Fruit fly (Drosophila melanogaster): ENCODE measurements around the gene CG11267.
A peak's percentile ranks its signal among the peaks of the same experiment; 100 is the strongest.

Gene CG11267

DNA sequence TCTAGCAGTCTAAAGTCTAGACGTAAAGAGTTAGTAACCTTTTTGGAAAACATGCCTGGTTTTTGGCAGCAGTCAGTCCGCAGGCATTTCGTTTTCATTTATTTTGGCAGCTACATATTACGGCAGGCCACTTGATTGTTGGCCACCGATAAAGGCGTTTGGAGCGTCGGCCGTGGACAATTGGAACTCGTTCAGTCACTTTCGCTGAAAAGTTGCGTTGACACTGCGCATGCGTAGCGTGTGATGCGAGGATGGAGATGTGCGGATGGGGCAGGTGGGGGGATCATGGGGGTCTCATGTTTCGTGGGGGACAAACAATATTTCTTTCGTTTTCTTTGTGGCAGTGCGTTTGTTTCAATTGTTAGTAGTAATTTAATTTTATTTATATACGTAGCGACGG is 11.0 kb downstream of the CG11267 start:
- TF ChIP-seq Vsx2 (GFP tag; optimal IDR thresholded peaks at IDR 0.05; ENCODE audit: partially characterized antibody), result no peak
- no peak for TF ChIP-seq GATAd (GFP tag; optimal IDR thresholded peaks at IDR 0.05)
- TF ChIP-seq rgr (GFP tag; optimal IDR thresholded peaks at IDR 0.05), result no peak
- TF ChIP-seq CG32264 (GFP tag; optimal IDR thresholded peaks at IDR 0.05), result no peak
- TF ChIP-seq fru (GFP tag; optimal IDR thresholded peaks at IDR 0.05), result no peak
- TF ChIP-seq pan (optimal IDR thresholded peaks at IDR 0.05), result no peak
- no peak for TF ChIP-seq tai (GFP tag; optimal IDR thresholded peaks at IDR 0.05)
- TF ChIP-seq CG9705 (GFP tag; optimal IDR thresholded peaks at IDR 0.05), result no peak
- TF ChIP-seq woc (GFP tag; optimal IDR thresholded peaks at IDR 0.05), result no peak
- TF ChIP-seq usp (GFP tag; optimal IDR thresholded peaks at IDR 0.05), result no peak
- TF ChIP-seq Hnf4 (GFP tag; optimal IDR thresholded peaks at IDR 0.05), result no peak
- no peak for TF ChIP-seq Dif (GFP tag; optimal IDR thresholded peaks at IDR 0.05; ENCODE audit: partially characterized antibody)

DNA sequence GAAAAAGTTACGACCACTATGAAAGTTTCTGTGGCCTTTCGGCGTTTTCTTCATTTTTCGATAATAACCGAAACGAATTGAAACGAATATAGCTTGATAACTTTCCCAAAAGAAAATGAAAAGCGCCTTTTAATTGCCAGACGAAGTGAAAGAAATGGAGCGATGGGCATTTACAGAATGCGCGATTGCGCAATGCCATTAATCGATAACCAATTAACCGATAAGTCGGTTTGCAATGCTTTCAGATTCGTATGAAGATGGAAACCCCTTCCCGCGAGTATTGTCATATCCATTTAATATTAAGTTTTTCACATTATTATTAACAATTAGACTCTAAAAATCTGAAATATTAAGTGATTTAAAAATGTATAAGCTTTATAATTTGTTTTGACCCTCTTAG is 11.5 kb downstream of the CG11267 start:
- TF ChIP-seq dmrt93B (GFP tag; optimal IDR thresholded peaks at IDR 0.05) (no peak), fru (GFP tag; optimal IDR thresholded peaks at IDR 0.05) (no peak), jim (GFP tag; optimal IDR thresholded peaks at IDR 0.05) (no peak), GATAd (GFP tag; optimal IDR thresholded peaks at IDR 0.05) (no peak), OdsH (GFP tag; optimal IDR thresholded peaks at IDR 0.05) (no peak)

DNA sequence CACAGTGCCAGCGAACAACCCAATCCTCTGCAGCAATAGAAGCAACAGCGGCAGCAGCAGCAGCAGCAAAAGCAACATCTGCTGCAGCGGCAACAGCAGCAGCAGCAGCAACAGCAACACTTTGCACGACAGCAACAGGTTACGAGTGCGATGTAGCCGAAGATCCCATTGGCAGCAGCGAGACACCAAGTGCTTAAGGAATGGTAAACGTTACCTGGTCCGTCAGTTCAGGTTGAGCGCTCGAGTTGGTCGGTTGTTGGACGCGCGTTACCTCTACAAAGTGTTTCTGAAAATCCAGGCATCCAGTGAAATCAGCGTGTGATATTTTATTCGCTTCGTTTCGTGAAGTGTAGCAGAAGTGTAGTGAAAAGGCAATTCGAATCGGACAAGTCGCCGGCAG is 12.9 kb downstream of the CG11267 start, which contains the start of gene CG17672:
Gene CG17672, plus strand, starts transcription at position 223 of the 400 bp plus-strand sequence.
- no peak for TF ChIP-seq ey (GFP tag; optimal IDR thresholded peaks at IDR 0.05)
- no peak for TF ChIP-seq dmrt93B (GFP tag; optimal IDR thresholded peaks at IDR 0.05)
- peak; percentile 77 for TF ChIP-seq Dfd (GFP tag; optimal IDR thresholded peaks at IDR 0.05)
- TF ChIP-seq Vsx2 (GFP tag; optimal IDR thresholded peaks at IDR 0.05; ENCODE audit: partially characterized antibody), result peak; percentile 38
- peak; percentile 17 for TF ChIP-seq Sp1 (GFP tag; optimal IDR thresholded peaks at IDR 0.05)
- no peak for TF ChIP-seq sv (GFP tag; optimal IDR thresholded peaks at IDR 0.05)
- TF ChIP-seq h (GFP tag; optimal IDR thresholded peaks at IDR 0.05), result peak; percentile 18
- peak; percentile 27 for TF ChIP-seq psq (GFP tag; optimal IDR thresholded peaks at IDR 0.05)
- peak; percentile 9 for TF ChIP-seq Hr83 (GFP tag; optimal IDR thresholded peaks at IDR 0.05; ENCODE audit: poor library complexity, severe bottlenecking)
- TF ChIP-seq dl (GFP tag; optimal IDR thresholded peaks at IDR 0.05; ENCODE audit: insufficient read depth in 1 of 2, partially characterized antibody in 2 of 2), result peak in 1 of 2 experiments; percentile 6
- peak; percentile 12 for TF ChIP-seq rgr (GFP tag; optimal IDR thresholded peaks at IDR 0.05)
- peak; percentile 24 for TF ChIP-seq Rel (GFP tag; optimal IDR thresholded peaks at IDR 0.05)
- TF ChIP-seq Rel (tag; optimal IDR thresholded peaks at IDR 0.05), result peak; percentile 9
- TF ChIP-seq Dif (GFP tag; optimal IDR thresholded peaks at IDR 0.05; ENCODE audit: partially characterized antibody), result peak; percentile 77
- peak; percentile 32 for TF ChIP-seq fru (GFP tag; optimal IDR thresholded peaks at IDR 0.05)

DNA sequence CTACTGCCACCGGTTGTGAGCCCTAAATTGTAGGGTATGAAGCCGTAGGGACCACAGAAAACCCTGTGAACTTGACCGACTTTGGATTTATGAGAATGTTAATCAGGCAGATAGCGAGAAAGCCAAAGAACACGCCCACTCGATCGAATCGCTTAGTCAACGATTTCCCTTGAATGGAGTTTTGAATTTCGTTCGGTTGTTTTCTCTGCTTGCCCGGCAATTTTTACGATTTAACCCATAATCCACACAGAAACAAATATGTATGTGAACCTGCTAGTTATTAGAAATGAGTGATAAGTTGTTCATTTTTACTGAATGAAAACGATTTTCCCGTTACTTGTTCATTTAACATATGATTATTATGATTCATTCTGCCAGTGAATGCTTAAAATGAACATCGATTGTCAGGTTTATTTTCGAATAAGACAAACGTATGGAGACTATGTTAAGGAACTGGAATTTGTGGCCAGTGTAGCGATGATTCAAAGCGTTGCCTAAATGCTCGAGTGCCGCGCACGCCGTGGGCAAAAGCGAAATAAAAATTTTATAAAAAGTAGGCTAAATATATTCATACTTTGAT is 14.3 kb downstream of the CG11267 start:
- TF ChIP-seq br (GFP tag; optimal IDR thresholded peaks at IDR 0.05) (no peak), dl (GFP tag; optimal IDR thresholded peaks at IDR 0.05; ENCODE audit: insufficient read depth in 1 of 2, partially characterized antibody in 2 of 2) (no peak), woc (GFP tag; optimal IDR thresholded peaks at IDR 0.05) (no peak), psq (GFP tag; optimal IDR thresholded peaks at IDR 0.05) (no peak), dmrt93B (GFP tag; optimal IDR thresholded peaks at IDR 0.05) (no peak), h (GFP tag; optimal IDR thresholded peaks at IDR 0.05) (peak; percentile 24), Hr78 (GFP tag; optimal IDR thresholded peaks at IDR 0.05) (no peak), CG9705 (GFP tag; optimal IDR thresholded peaks at IDR 0.05) (no peak), CG32264 (GFP tag; optimal IDR thresholded peaks at IDR 0.05) (no peak), fru (GFP tag; optimal IDR thresholded peaks at IDR 0.05) (peak; percentile 20), rgr (GFP tag; optimal IDR thresholded peaks at IDR 0.05) (peak; percentile 13)

DNA sequence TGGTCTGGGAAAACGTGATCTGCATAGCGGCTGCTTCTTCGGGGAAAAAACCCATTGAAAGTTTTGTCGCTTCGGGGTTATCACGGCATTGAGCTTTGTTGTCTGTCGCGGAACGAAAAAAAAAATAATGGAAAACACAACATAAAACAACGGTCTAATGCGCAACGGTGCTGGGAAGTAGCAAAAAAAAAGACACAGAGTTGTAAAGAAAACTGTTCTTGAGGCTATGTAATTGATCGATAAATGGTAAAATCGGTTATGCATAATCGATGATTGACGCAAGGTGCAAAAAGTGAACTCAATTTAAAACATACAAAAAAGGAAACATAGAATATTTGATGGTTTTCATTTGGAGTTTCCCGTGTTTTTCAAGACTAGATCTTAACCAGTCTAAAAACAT is 15.5 kb downstream of the CG11267 start:
- TF ChIP-seq dl (GFP tag; optimal IDR thresholded peaks at IDR 0.05; ENCODE audit: insufficient read depth in 1 of 2, partially characterized antibody in 2 of 2), result no peak
- TF ChIP-seq CG9705 (GFP tag; optimal IDR thresholded peaks at IDR 0.05), result no peak
- TF ChIP-seq Myc (optimal IDR thresholded peaks at IDR 0.05), result no peak
- no peak for TF ChIP-seq sv (GFP tag; optimal IDR thresholded peaks at IDR 0.05)
- TF ChIP-seq psq (GFP tag; optimal IDR thresholded peaks at IDR 0.05), result no peak
- TF ChIP-seq Abd-B (GFP tag; optimal IDR thresholded peaks at IDR 0.05), result no peak
- TF ChIP-seq CG32264 (GFP tag; optimal IDR thresholded peaks at IDR 0.05), result no peak
- no peak for TF ChIP-seq usp (GFP tag; optimal IDR thresholded peaks at IDR 0.05)
- no peak for TF ChIP-seq woc (GFP tag; optimal IDR thresholded peaks at IDR 0.05)
- no peak for TF ChIP-seq h (GFP tag; optimal IDR thresholded peaks at IDR 0.05)
